Worm (Caenorhabditis elegans) whole organism, L4/young adult: ENCODE results near the gene F43E2.1.
"Not testable (repeated sequence)": the region's sequence is repeated elsewhere in the genome, so short reads cannot be mapped to it uniquely, and the experiment has no call there.

Experiments used
- W03F9.2 ChIP-seq: fragments of 150-350 bp; optimal IDR thresholded peaks from 2 replicates; lab custom pipeline; 2014; ENCODE audit warnings: missing biosample characterization, missing genetic modification characterization
- dao-5 ChIP-seq: sonication (generic microtip); optimal IDR thresholded peaks from 2 replicates; lab custom pipeline; 2016; ENCODE audit warnings: missing genotype, missing genetic modification characterization, moderate library complexity, missing compliant biosample characterization
- him-1 ChIP-seq: sonication (generic microtip); optimal IDR thresholded peaks from 2 replicates; lab custom pipeline; 2016; ENCODE audit warnings: missing genotype, missing genetic modification reagents, missing genetic modification characterization, missing compliant biosample characterization

Gene F43E2.1

ce11 chrII:7356326-7356725, 18.8 kb upstream of the F43E2.1 start, which contains the start of gene haf-2:
Gene haf-2 (minus strand): TSS chrII:7356426.
- TF ChIP-seq W03F9.2 (tag; lab: Kevin White, UChicago), result no peak
- no peak for TF ChIP-seq him-1 (tag; lab: Kevin White, UChicago)
- no peak for TF ChIP-seq dao-5 (tag; lab: Kevin White, UChicago)

DNA sequence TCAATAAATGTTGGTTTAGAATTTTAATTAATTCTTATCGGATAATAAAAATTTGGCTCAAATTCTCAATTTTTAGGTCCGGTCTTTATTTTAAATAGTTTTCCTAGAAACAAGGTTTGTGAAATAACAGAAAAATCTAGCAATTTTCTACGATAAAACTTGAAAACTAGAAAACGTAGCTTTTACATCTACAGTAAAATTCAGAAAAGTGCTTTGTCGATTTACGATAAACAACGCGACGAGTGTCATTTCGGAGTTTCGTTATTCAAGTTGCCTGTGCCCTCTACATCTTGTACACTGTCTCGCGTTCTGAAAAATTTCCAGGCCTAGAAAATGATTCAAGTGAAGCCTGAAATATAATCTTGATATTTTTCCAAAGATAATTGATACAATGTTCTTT, 18.3 kb upstream of the F43E2.1 start:
- no peak for TF ChIP-seq dao-5 (tag; lab: Kevin White, UChicago)
- no peak for TF ChIP-seq W03F9.2 (tag; lab: Kevin White, UChicago)
- TF ChIP-seq him-1 (tag; lab: Kevin White, UChicago), result no peak

DNA sequence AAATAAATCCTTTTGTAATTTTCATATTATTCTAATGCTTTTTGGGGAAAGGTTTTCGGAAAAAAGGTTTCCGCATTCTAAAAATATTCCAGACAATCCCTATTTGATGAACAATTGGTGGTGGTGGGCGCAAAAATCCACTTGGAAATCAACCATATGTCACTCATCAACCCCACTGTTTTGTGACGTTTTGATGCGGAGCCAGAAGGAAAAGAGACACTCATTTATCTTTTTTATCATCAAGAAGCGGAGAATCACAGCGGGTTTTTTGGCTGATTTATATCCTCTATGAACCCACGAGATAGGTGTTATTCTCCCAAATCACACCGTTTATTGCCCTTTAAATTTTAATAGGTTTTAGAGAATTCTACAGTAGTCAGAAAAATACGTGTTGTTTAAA, 17.9 kb upstream of the F43E2.1 start:
- TF ChIP-seq W03F9.2 (tag; lab: Kevin White, UChicago) (no peak), him-1 (tag; lab: Kevin White, UChicago) (no peak), dao-5 (tag; lab: Kevin White, UChicago) (no peak)

- TF ChIP-seq him-1 (tag; lab: Kevin White, UChicago) (no peak), dao-5 (tag; lab: Kevin White, UChicago) (no peak), W03F9.2 (tag; lab: Kevin White, UChicago) (no peak)
Observed at ce11 chrII:7358489-7358943, 16.6 kb upstream of the F43E2.1 start, which contains the start of gene insc-1. Gene insc-1 (plus strand): TSS chrII:7358893.

DNA sequence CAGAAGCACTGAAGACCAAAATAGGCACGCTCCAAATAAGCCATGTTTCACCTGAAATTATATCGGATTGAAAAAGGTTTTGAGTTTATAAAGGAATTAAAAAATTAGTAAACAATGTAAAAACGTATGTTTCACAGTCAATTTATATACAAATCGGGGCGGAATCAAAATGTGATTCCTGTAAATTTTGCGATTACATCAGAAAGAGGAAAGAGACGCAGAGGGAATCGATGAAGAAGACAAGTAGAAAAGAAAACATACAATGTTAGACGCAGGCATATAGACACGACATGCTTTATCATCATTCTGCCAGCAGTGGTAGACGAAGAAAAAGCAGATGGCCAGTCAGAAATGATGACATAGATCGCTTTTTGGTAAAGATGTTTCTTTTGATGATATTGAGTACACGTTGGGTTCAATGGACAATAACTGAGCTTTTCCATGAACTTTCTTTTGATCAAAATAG, 11.1 kb upstream of the F43E2.1 start, which contains the start of gene msra-1:
Gene msra-1 (minus strand): TSS at position 51 of the 466 bp plus-strand sequence.
- TF ChIP-seq W03F9.2 (tag; lab: Kevin White, UChicago), result peak; percentile 40
- no peak for TF ChIP-seq him-1 (tag; lab: Kevin White, UChicago)

- TF ChIP-seq dao-5 (tag; lab: Kevin White, UChicago) (no peak), him-1 (tag; lab: Kevin White, UChicago) (no peak), W03F9.2 (tag; lab: Kevin White, UChicago) (no peak)
Observed at ce11 chrII:7368761-7369160, 6.3 kb upstream of the F43E2.1 start, which contains the start of gene F43E2.6. Gene F43E2.6 (minus strand): TSS chrII:7368861.

DNA sequence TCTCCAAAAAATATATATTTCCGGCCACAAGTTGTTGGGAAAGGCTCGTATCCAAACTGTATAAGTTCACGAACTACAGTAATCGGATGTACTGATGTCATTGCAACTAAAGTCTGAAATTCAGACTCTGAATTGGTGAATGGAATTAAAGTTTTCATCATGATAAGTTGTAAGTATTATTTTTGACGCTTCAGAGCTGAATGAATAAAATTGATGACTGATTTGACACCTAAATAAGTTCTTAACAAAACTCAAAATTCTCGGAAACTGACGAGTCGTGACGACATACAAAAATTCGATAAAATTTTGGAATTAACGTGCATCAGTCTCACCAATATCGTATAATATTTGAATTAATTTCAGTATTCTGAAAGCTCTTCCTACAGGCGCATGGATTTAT, 4.9 kb upstream of the F43E2.1 start, which contains the start of gene F43E2.11:
Gene F43E2.11 (minus strand): TSS at position 101 of the 400 bp plus-strand sequence.
- TF ChIP-seq him-1, dao-5, W03F9.2 (tag; lab: Kevin White, UChicago): not testable (repeated sequence)

DNA sequence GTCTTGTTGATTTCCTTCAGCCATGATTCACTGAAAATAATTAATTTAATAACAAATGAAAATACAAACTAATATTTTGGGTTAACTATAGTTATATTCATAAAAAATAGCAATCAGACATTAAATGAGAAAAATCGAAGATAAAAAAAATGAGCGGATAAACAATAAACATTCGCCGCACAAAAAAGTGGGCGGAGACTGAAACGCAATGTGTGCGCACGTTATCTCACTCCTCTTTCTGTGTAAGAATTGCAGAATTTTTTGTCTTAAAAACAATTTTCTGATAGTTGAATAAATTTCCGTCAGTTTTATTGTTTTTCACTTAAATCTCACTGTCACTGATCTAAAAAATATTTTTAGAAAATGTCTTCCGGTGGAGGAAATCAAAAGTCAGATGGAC, 937 bp upstream of the F43E2.1 start, which contains the start of the genes mtch-1 and rpb-4:
Gene mtch-1 (minus strand): TSS at position 24 of the 400 bp plus-strand sequence.
Gene rpb-4 (plus strand): TSS at position 353 of the 400 bp plus-strand sequence.
- TF ChIP-seq W03F9.2 (tag; lab: Kevin White, UChicago) (peak; percentile 75), dao-5 (tag; lab: Kevin White, UChicago) (no peak)

DNA sequence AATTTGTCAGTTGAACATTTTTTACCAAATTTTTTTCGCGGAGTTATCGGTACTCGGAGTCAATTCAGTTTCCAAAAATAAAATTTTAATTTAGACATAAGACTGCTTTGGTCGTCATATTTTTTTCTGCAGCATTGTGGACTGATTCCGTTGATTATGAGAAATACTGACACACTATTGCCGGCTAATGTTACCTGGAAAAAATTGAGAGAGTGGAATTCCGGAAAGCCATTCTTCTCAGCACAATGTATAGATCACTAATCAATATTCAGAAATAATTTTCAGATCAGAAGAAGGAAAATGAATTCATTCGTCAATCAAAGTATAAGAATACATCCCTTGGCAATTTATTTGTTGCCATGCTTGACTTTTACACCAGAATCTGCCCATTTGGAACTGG, 3.9 kb downstream of the F43E2.1 start, which contains the start of gene C07D10.6:
Gene C07D10.6 (plus strand): TSS at position 301 of the 400 bp plus-strand sequence.
- TF ChIP-seq dao-5 (tag; lab: Kevin White, UChicago) (no peak), W03F9.2 (tag; lab: Kevin White, UChicago) (no peak)

DNA sequence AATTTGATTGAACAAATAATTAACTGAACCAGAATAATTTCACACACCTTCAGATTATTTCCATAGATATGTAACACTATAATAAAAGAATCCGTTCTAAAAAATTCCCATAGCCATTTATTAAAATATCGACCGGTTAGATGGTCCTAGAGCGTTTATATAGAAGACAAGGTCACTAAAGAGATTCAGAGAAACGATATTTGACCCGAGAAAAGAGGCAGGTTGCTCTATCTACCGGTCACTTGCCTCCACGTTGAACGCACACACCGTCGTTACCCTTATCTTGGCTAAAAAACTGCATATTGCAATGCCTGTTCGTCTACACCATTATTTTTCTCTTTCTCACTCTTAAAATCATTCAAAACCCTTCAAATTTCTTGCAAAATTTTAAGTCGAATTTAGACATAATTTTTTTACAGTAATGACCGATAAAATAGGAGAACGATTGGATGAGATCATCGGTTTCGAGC, 6.1 kb downstream of the F43E2.1 start, which contains the start of gene C07D10.5:
Gene C07D10.5 (plus strand): TSS at position 420 of the 470 bp plus-strand sequence.
- TF ChIP-seq W03F9.2 (tag; lab: Kevin White, UChicago) (no peak), dao-5 (tag; lab: Kevin White, UChicago) (no peak), him-1 (tag; lab: Kevin White, UChicago) (no peak)

- TF ChIP-seq dao-5 (tag; lab: Kevin White, UChicago) (no peak), him-1 (tag; lab: Kevin White, UChicago) (no peak), W03F9.2 (tag; lab: Kevin White, UChicago) (no peak)
Observed at ce11 chrII:7381947-7382346, 6.9 kb downstream of the F43E2.1 start.

DNA sequence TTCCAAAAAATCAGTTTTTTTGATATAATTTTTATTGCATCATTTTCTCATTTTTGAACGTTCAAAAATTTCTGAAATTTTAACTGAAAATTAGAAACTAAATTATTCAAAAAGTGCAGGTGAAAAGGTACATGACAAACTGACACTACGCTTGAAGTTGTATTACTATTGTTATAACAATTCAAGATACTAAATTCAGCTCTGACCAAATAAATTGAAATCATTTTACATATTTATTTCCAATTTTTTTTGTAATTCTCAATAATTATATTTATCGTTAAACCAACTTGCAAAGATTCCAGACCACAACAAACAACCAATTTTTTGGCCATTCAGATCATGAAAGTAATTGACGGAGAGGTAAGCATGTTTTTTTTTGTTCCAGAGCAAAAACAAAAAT, 10.4 kb downstream of the F43E2.1 start, which contains the start of gene sre-3:
Gene sre-3 (plus strand): TSS at position 301 of the 400 bp plus-strand sequence.
- TF ChIP-seq dao-5 (tag; lab: Kevin White, UChicago), result no peak
- TF ChIP-seq him-1 (tag; lab: Kevin White, UChicago), result no peak
- TF ChIP-seq W03F9.2 (tag; lab: Kevin White, UChicago), result no peak

ce11 chrII:7390335-7390734, 15.3 kb downstream of the F43E2.1 start:
- no peak for TF ChIP-seq dao-5 (tag; lab: Kevin White, UChicago)
- TF ChIP-seq him-1 (tag; lab: Kevin White, UChicago), result no peak
- no peak for TF ChIP-seq W03F9.2 (tag; lab: Kevin White, UChicago)
